Worm (Caenorhabditis elegans): ENCODE results near the gene srx-50.

DNA sequence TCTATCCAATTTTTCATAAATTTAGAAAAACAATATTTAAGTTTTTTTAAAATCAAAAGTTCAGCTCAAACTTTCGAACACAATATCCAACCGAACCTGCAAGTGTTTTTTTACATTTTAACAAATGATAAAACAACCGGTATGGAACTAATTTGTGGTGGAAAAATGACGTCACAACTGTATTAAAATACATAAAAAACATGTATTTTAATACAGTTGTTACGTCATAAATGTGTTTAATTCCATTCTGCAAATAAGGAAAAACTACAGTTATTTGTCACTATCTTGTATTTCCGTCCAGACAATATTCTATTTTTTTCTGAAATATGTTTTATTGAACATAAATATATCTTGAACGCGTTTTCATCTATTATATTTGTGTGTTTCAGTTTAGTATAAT lies 45.6 kb upstream of the srx-50 start:
- no peak for TF ChIP-seq lsy-2 (tag; optimal IDR thresholded peaks at IDR 0.05)
- TF ChIP-seq lin-13 (GFP tag; optimal IDR thresholded peaks at IDR 0.05): no peak
- TF ChIP-seq nhr-77 (tag; optimal IDR thresholded peaks at IDR 0.05): no peak
- TF ChIP-seq pqm-1 (tag; optimal IDR thresholded peaks at IDR 0.05): no peak
- TF ChIP-seq egl-27 (tag; optimal IDR thresholded peaks at IDR 0.05): no peak
- TF ChIP-seq lir-3 (tag; optimal IDR thresholded peaks at IDR 0.05; ENCODE audit: poor library complexity): no peak

Data from whole organism, L1 larva.